Fruit fly (Drosophila melanogaster) whole organism, adult: ENCODE measurements around the gene S-Lap3.

Experiments
- CG11617 ChIP-seq: fragments of 200-800 bp; sonication (Bioruptor generic); optimal IDR thresholded peaks from 2 replicates; lab custom pipeline; 2017; ENCODE audit warnings: mild to moderate bottlenecking, missing biosample characterization, missing genetic modification reagents, missing genetic modification characterization
- CG12768 ChIP-seq: fragments of 200-800 bp; sonication (Bioruptor generic); optimal IDR thresholded peaks from 2 replicates; lab custom pipeline; 2017; ENCODE audit warnings: missing biosample characterization, missing genetic modification characterization, mild to moderate bottlenecking, moderate library complexity, missing genetic modification reagents
- CG14711 ChIP-seq: fragments of 200-800 bp; sonication (Bioruptor generic); optimal IDR thresholded peaks from 2 replicates; lab custom pipeline; 2018; ENCODE audit warnings: missing biosample characterization, mild to moderate bottlenecking, missing genetic modification characterization, moderate library complexity
- CG1620 ChIP-seq: fragments of 200-800 bp; sonication (Bioruptor generic); optimal IDR thresholded peaks from 2 replicates; lab custom pipeline; 2016; ENCODE audit warnings: missing biosample characterization, missing genetic modification characterization
- CG33017 ChIP-seq: fragments of 200-800 bp; sonication (Bioruptor generic); optimal IDR thresholded peaks from 2 replicates; lab custom pipeline; 2018; ENCODE audit warnings: missing biosample characterization, mild to moderate bottlenecking, missing genetic modification characterization, moderate library complexity
- CG5204 ChIP-seq: fragments of 200-800 bp; sonication (Bioruptor generic); optimal IDR thresholded peaks from 2 replicates; lab custom pipeline; 2016; ENCODE audit warnings: missing biosample characterization, missing genetic modification characterization
- CG7045 ChIP-seq: fragments of 200-800 bp; sonication (Bioruptor generic); optimal IDR thresholded peaks from 2 replicates; lab custom pipeline; 2017; ENCODE audit warnings: missing biosample characterization, mild to moderate bottlenecking, missing genetic modification characterization
- CG7101 ChIP-seq: fragments of 200-800 bp; sonication (Bioruptor generic); optimal IDR thresholded peaks from 2 replicates; lab custom pipeline; 2018; ENCODE audit warnings: missing biosample characterization, mild to moderate bottlenecking, missing genetic modification characterization, moderate library complexity
- Clk ChIP-seq: fragments of 200-800 bp; sonication (Bioruptor generic); optimal IDR thresholded peaks from 2 replicates; lab custom pipeline; 2017; ENCODE audit warnings: missing biosample characterization, missing genetic modification characterization
- Crg-1 ChIP-seq: fragments of 200-800 bp; sonication (Bioruptor generic); optimal IDR thresholded peaks from 2 replicates; lab custom pipeline; 2016; ENCODE audit warnings: missing biosample characterization, missing genetic modification characterization
- Hr96 ChIP-seq: fragments of 200-800 bp; sonication (Bioruptor generic); optimal IDR thresholded peaks from 2 replicates; lab custom pipeline; 2016; ENCODE audit warnings: missing biosample characterization, missing genetic modification characterization
- Mnt ChIP-seq: fragments of 200-800 bp; sonication (Bioruptor generic); optimal IDR thresholded peaks from 2 replicates; lab custom pipeline; 2016; ENCODE audit warnings: missing biosample characterization, mild to moderate bottlenecking, missing genetic modification characterization
- bab1 ChIP-seq: fragments of 200-800 bp; sonication (Bioruptor generic); optimal IDR thresholded peaks from 3 replicates; lab custom pipeline; 2019; ENCODE audit warnings: missing biosample characterization, mild to moderate bottlenecking, missing genetic modification characterization, moderate library complexity
- cic ChIP-seq: fragments of 200-800 bp; sonication (Bioruptor generic); optimal IDR thresholded peaks from 2 replicates; lab custom pipeline; 2017; ENCODE audit warnings: missing biosample characterization, mild to moderate bottlenecking, missing genetic modification characterization, moderate library complexity
- cnc ChIP-seq, 2 experiments: fragments of >200 bp; optimal IDR thresholded peaks; 2 replicates each; lab custom pipeline; 2017
- kay ChIP-seq: fragments of 200-800 bp; sonication (Bioruptor generic); peaks from one replicate; lab custom pipeline; 2016; ENCODE audit warnings: missing biosample characterization, missing genetic modification characterization, borderline replicate concordance
- ovo ChIP-seq: fragments of 200-800 bp; sonication (Bioruptor generic); optimal IDR thresholded peaks from 2 replicates; lab custom pipeline; 2016; ENCODE audit warnings: missing biosample characterization, missing genetic modification characterization
- pad ChIP-seq: fragments of 200-800 bp; sonication (Bioruptor generic); optimal IDR thresholded peaks from 3 replicates; lab custom pipeline; 2017; ENCODE audit warnings: missing biosample characterization, missing genetic modification characterization, mild to moderate bottlenecking, moderate library complexity, missing genetic modification reagents
- tj ChIP-seq: fragments of 200-800 bp; sonication (Bioruptor generic); optimal IDR thresholded peaks from 3 replicates; lab custom pipeline; 2017; ENCODE audit warnings: missing biosample characterization, mild to moderate bottlenecking, missing genetic modification characterization, moderate library complexity
- toe ChIP-seq: fragments of 200-800 bp; sonication (Bioruptor generic); optimal IDR thresholded peaks from 2 replicates; lab custom pipeline; 2016; ENCODE audit warnings: missing biosample characterization, missing genetic modification characterization

The S-Lap3 gene

dm6 chr3L:10434005-10434404 lies 31.0 kb upstream of the S-Lap3 start, which contains the start of gene Ir67c:
Gene Ir67c, minus strand, starts transcription at chr3L:10434105.
- TF ChIP-seq CG33017: no peak
- TF ChIP-seq Clk: no peak
- TF ChIP-seq cic: no peak
- TF ChIP-seq pad: no peak
- no peak for TF ChIP-seq cnc (optimal IDR thresholded peaks at IDR 0.05; lab: Kevin White, UChicago)

- TF ChIP-seq CG14711 (tag; lab: Kevin White, UChicago): no peak
These were observed 25.1 kb upstream of the S-Lap3 start for dm6 chr3L:10439873-10440272.

DNA sequence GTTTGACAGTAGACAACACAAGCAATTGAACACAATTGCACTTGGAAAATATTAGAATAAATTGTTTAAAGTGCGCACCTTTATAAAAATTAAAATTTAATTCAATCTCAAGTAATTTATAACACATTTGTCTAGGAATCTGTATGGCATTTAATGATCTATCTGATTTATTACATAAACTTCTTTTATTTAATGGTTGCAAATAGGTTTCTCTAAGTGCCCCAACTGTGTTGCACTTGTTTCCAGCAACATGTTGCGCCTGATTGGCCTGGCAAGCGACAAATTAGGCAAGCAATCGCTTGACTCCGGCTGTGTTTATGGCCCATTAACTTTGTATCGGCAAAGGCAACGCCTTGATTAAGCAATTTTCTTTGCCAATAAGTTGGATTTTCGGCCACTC lies 24.5 kb upstream of the S-Lap3 start:
- TF ChIP-seq Clk: no peak
- TF ChIP-seq cnc (optimal IDR thresholded peaks at IDR 0.05; lab: Kevin White, UChicago): no peak
- TF ChIP-seq pad: no peak
- TF ChIP-seq CG1620 (GFP tag; lab: Kevin White, UChicago): no peak
- TF ChIP-seq CG33017: no peak
- no peak for TF ChIP-seq Crg-1
- no peak for TF ChIP-seq CG14711 (tag; lab: Kevin White, UChicago)
- TF ChIP-seq Mnt (GFP tag; lab: Kevin White, UChicago): no peak
- TF ChIP-seq CG7045 (GFP tag; lab: Kevin White, UChicago): no peak
- no peak for TF ChIP-seq ovo
- no peak for TF ChIP-seq CG5204 (GFP tag; lab: Kevin White, UChicago)
- TF ChIP-seq kay (GFP tag; lab: Kevin White, UChicago): no peak
- TF ChIP-seq CG11617 (GFP tag; lab: Kevin White, UChicago): no peak
- TF ChIP-seq tj (GFP tag; lab: Kevin White, UChicago): no peak
- TF ChIP-seq Hr96 (GFP tag; lab: Kevin White, UChicago): no peak
- TF ChIP-seq cic: no peak
- TF ChIP-seq toe: no peak
- no peak for TF ChIP-seq CG12768 (GFP tag; lab: Kevin White, UChicago)
- no peak for TF ChIP-seq bab1
- TF ChIP-seq CG7101: no peak

dm6 chr3L:10442486-10442885 lies 22.5 kb upstream of the S-Lap3 start:
- no peak for TF ChIP-seq kay (GFP tag; lab: Kevin White, UChicago)
- no peak for TF ChIP-seq cnc (optimal IDR thresholded peaks at IDR 0.05; lab: Kevin White, UChicago)
- TF ChIP-seq CG7045 (GFP tag; lab: Kevin White, UChicago): no peak
- no peak for TF ChIP-seq Hr96 (GFP tag; lab: Kevin White, UChicago)
- no peak for TF ChIP-seq bab1
- no peak for TF ChIP-seq CG7101
- no peak for TF ChIP-seq toe
- TF ChIP-seq Mnt (GFP tag; lab: Kevin White, UChicago): no peak
- TF ChIP-seq Crg-1: no peak
- no peak for TF ChIP-seq CG33017
- no peak for TF ChIP-seq CG5204 (GFP tag; lab: Kevin White, UChicago)
- TF ChIP-seq ovo: no peak
- TF ChIP-seq CG12768 (GFP tag; lab: Kevin White, UChicago): no peak
- TF ChIP-seq cic: no peak
- no peak for TF ChIP-seq CG1620 (GFP tag; lab: Kevin White, UChicago)

DNA sequence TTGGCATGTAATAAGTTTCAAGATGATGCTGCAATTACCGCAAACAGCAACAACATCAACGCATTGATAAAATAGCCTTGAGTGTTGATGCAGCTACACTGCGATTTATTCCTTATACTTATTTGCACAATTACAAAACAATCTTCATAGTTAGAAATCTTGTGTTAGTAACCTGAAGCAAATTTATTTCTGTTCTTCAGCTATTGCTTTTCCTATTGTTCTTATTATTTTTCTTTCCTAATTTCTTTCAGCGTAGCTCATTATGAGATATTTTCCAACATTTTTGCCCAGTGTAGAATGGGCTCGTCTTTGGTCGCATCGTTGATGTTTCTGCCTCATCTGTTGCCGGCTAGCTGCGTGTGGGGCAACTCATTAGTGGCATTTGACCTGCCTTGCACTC lies 21.0 kb upstream of the S-Lap3 start:
- TF ChIP-seq pad: no peak
- TF ChIP-seq Hr96 (GFP tag; lab: Kevin White, UChicago): no peak
- TF ChIP-seq CG7045 (GFP tag; lab: Kevin White, UChicago): no peak
- no peak for TF ChIP-seq CG1620 (GFP tag; lab: Kevin White, UChicago)
- TF ChIP-seq ovo: no peak
- TF ChIP-seq CG12768 (GFP tag; lab: Kevin White, UChicago): no peak
- no peak for TF ChIP-seq cnc (optimal IDR thresholded peaks at IDR 0.05; lab: Kevin White, UChicago)
- TF ChIP-seq Crg-1: no peak
- no peak for TF ChIP-seq CG14711 (tag; lab: Kevin White, UChicago)
- TF ChIP-seq CG11617 (GFP tag; lab: Kevin White, UChicago): no peak
- TF ChIP-seq bab1: no peak
- TF ChIP-seq CG33017: no peak
- no peak for TF ChIP-seq CG7101
- TF ChIP-seq tj (GFP tag; lab: Kevin White, UChicago): no peak
- no peak for TF ChIP-seq cic
- no peak for TF ChIP-seq Mnt (GFP tag; lab: Kevin White, UChicago)
- no peak for TF ChIP-seq toe
- TF ChIP-seq CG5204 (GFP tag; lab: Kevin White, UChicago): no peak

DNA sequence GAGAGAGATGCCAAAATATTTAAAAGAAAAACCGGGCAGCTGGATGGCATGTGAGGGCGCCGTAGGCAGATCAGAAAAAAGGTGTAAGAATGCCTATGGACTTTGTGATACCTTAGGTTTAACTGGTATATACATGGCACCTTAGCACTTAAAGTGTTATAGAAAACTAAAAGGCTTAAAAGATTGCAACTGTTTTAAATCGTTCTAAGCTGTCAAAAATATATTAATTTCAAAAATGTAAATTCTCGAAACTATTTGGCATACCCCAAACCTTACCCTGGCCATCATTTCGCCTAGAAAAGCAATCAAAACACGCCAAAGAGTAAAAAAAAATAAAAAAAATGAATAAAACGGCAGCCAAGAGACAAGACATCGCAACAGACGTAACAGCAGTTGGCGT lies 18.0 kb upstream of the S-Lap3 start:
- TF ChIP-seq bab1: no peak
- no peak for TF ChIP-seq CG7045 (GFP tag; lab: Kevin White, UChicago)
- TF ChIP-seq CG5204 (GFP tag; lab: Kevin White, UChicago): no peak
- no peak for TF ChIP-seq CG12768 (GFP tag; lab: Kevin White, UChicago)
- no peak for TF ChIP-seq CG1620 (GFP tag; lab: Kevin White, UChicago)
- TF ChIP-seq CG7101: no peak
- TF ChIP-seq pad: no peak
- no peak for TF ChIP-seq Mnt (GFP tag; lab: Kevin White, UChicago)
- TF ChIP-seq Hr96 (GFP tag; lab: Kevin White, UChicago): no peak
- no peak for TF ChIP-seq Crg-1
- no peak for TF ChIP-seq CG11617 (GFP tag; lab: Kevin White, UChicago)

dm6 chr3L:10449725-10450124 lies 15.3 kb upstream of the S-Lap3 start:
- TF ChIP-seq CG33017: no peak
- TF ChIP-seq kay (GFP tag; lab: Kevin White, UChicago): no peak
- TF ChIP-seq CG7101: no peak
- no peak for TF ChIP-seq Clk
- no peak for TF ChIP-seq CG11617 (GFP tag; lab: Kevin White, UChicago)
- no peak for TF ChIP-seq CG1620 (GFP tag; lab: Kevin White, UChicago)
- TF ChIP-seq cnc (optimal IDR thresholded peaks at IDR 0.05; lab: Kevin White, UChicago): no peak
